Worm (Caenorhabditis elegans) whole organism, mixed stage, embryonic: Measurements from ENCODE around the gene pole-4.

Experiments
- blmp-1 ChIP-seq: fragments of 150-350 bp; optimal IDR thresholded peaks from 2 replicates; lab custom pipeline; 2014; ENCODE audit warnings: missing biosample characterization, missing genetic modification characterization
- ceh-83 ChIP-seq: fragments of 200-800 bp; sonication (Bioruptor generic); optimal IDR thresholded peaks from 2 replicates; lab custom pipeline; 2018; ENCODE audit warnings: mild to moderate bottlenecking, missing genetic modification characterization, missing compliant biosample characterization
- lin-13 ChIP-seq: fragments of 150-350 bp; optimal IDR thresholded peaks from 2 replicates; lab custom pipeline; 2014; ENCODE audit warnings: missing biosample characterization, missing genetic modification characterization
- mep-1 ChIP-seq: fragments of 150-350 bp; optimal IDR thresholded peaks from 2 replicates; lab custom pipeline; 2017; ENCODE audit warnings: missing biosample characterization, missing genetic modification reagents, missing genetic modification characterization, inconsistent platforms
- mls-2 ChIP-seq: sonication (generic microtip); optimal IDR thresholded peaks from 2 replicates; lab custom pipeline; 2016; ENCODE audit warnings: mild to moderate bottlenecking, missing genetic modification characterization, moderate library complexity, missing compliant biosample characterization
- nhr-237 ChIP-seq: fragments of 150-350 bp; optimal IDR thresholded peaks from 2 replicates; lab custom pipeline; 2014; ENCODE audit warnings: missing biosample characterization, missing genetic modification characterization
- snpc-4 ChIP-seq: fragments of 150-350 bp; optimal IDR thresholded peaks from 2 replicates; lab custom pipeline; 2014; ENCODE audit warnings: missing biosample characterization, missing genetic modification characterization
- unc-120 ChIP-seq: sonication (generic microtip); optimal IDR thresholded peaks from 2 replicates; lab custom pipeline; 2017; ENCODE audit warnings: missing genetic modification characterization, missing compliant biosample characterization; ENCODE audit not compliant: poor library complexity, severe bottlenecking
- unc-39 ChIP-seq: fragments of 150-350 bp; optimal IDR thresholded peaks from 2 replicates; lab custom pipeline; 2014; ENCODE audit warnings: missing biosample characterization, missing genetic modification characterization
- ztf-11 ChIP-seq: fragments of 150-350 bp; optimal IDR thresholded peaks from 2 replicates; lab custom pipeline; 2014; ENCODE audit warnings: missing biosample characterization, missing genetic modification characterization

DNA sequence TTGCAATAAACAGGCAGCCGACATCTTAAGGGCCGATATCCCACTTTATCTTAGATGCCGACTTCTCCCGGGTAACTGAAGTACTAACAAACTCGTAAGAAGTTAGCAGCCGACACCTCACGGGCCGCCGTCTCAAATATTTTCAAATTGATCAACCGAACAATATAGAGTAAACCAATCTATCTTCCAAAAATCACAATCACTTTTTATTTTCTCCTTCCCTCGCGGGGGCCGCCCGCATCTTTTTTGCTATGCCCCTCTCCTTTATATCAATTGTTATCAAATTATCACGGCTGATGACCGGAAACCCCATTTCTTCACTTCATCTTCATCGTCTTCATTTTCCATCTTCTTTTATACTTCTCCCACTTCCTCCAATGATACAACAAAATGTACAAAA lies 40.4 kb downstream of the pole-4 start:
- no peak for TF ChIP-seq mls-2 (tag; lab: Kevin White, UChicago)
- TF ChIP-seq ztf-11, result no peak
- TF ChIP-seq lin-13, result no peak
- no peak for TF ChIP-seq blmp-1 (tag; lab: Kevin White, UChicago)
- TF ChIP-seq ceh-83 (GFP tag; lab: Kevin White, UChicago), result no peak
- TF ChIP-seq snpc-4 (tag; lab: Kevin White, UChicago), result no peak
- no peak for TF ChIP-seq nhr-237 (tag; lab: Kevin White, UChicago)
- no peak for TF ChIP-seq unc-39 (tag; lab: Kevin White, UChicago)
- no peak for TF ChIP-seq unc-120 (tag; lab: Kevin White, UChicago)
- no peak for TF ChIP-seq mep-1
